Fruit fly (Drosophila melanogaster) whole organism, embryonic: Measurements from ENCODE around the gene IRSp53.

Experiments used
- Asciz ChIP-seq: fragments of 200-800 bp; sonication (Bioruptor generic); optimal IDR thresholded peaks from 2 replicates; lab custom pipeline; 2017; ENCODE audit warnings: missing biosample characterization, mild to moderate bottlenecking, missing genetic modification characterization, missing genetic modification reagents
- Awh ChIP-seq: fragments of 200-800 bp; sonication (Bioruptor generic); IDR thresholded peaks from 2 replicates; pipeline ENCODE4, ENCODE4 v1.3.6; 2022; ENCODE audit warnings: missing biosample characterization, missing genetic modification characterization
- B-H1 ChIP-seq: fragments of 200-800 bp; sonication (Bioruptor generic); IDR thresholded peaks from 3 replicates; pipeline ENCODE4 v1.3.6; 2022; ENCODE audit warnings: missing biosample characterization, missing genetic modification characterization
- CG10565 ChIP-seq: fragments of 200-800 bp; sonication (Bioruptor generic); optimal IDR thresholded peaks from 3 replicates; lab custom pipeline; 2016; ENCODE audit warnings: missing biosample characterization, mild to moderate bottlenecking, missing genetic modification characterization
- CG11456 ChIP-seq: fragments of 200-800 bp; sonication (Bioruptor generic); IDR thresholded peaks from 3 replicates; pipeline ENCODE4 v1.3.6; 2022; ENCODE audit warnings: missing biosample characterization, missing genetic modification characterization
- CG11560 ChIP-seq: fragments of 200-800 bp; sonication (Bioruptor generic); IDR thresholded peaks from 3 replicates; pipeline ENCODE4 v1.3.6; 2022; ENCODE audit warnings: missing biosample characterization, missing genetic modification characterization
- CG11723 ChIP-seq: fragments of 200-800 bp; sonication (Bioruptor generic); optimal IDR thresholded peaks from 2 replicates; lab custom pipeline; 2017; ENCODE audit warnings: missing biosample characterization, mild to moderate bottlenecking, missing genetic modification characterization
- CG12104 ChIP-seq: fragments of 200-800 bp; sonication (Bioruptor generic); optimal IDR thresholded peaks from 3 replicates; lab custom pipeline; 2016; ENCODE audit warnings: missing biosample characterization, missing genetic modification characterization
- CG13894 ChIP-seq: fragments of 200-800 bp; sonication (Bioruptor generic); optimal IDR thresholded peaks from 3 replicates; lab custom pipeline; 2018; ENCODE audit warnings: missing biosample characterization, mild to moderate bottlenecking, missing genetic modification characterization, moderate library complexity
- CG15269 ChIP-seq: fragments of 200-800 bp; sonication (Bioruptor generic); optimal IDR thresholded peaks from 2 replicates; lab custom pipeline; 2018; ENCODE audit warnings: missing biosample characterization, mild to moderate bottlenecking, missing genetic modification characterization, moderate library complexity
- CG1602 ChIP-seq: fragments of 200-800 bp; sonication (Bioruptor generic); optimal IDR thresholded peaks from 3 replicates; lab custom pipeline; 2016; ENCODE audit warnings: missing biosample characterization, missing genetic modification characterization
- CG17568 ChIP-seq: fragments of 200-800 bp; sonication (Bioruptor generic); optimal IDR thresholded peaks from 2 replicates; lab custom pipeline; 2018; ENCODE audit warnings: missing biosample characterization, mild to moderate bottlenecking, missing genetic modification characterization, moderate library complexity
- CG32772 ChIP-seq: fragments of 200-800 bp; sonication (Bioruptor generic); IDR thresholded peaks from 2 replicates; pipeline ENCODE4 v1.3.6; 2022; ENCODE audit warnings: missing biosample characterization, missing genetic modification characterization
- CG6175 ChIP-seq: fragments of 200-800 bp; sonication (Bioruptor generic); IDR thresholded peaks from 3 replicates; pipeline ENCODE4 v1.3.6; 2022; ENCODE audit warnings: missing biosample characterization, missing genetic modification characterization
- CG8388 ChIP-seq: fragments of 200-800 bp; sonication (Bioruptor generic); optimal IDR thresholded peaks from 2 replicates; lab custom pipeline; 2019; ENCODE audit warnings: missing biosample characterization, mild to moderate bottlenecking, missing genetic modification characterization, moderate library complexity
- CG8944 ChIP-seq: fragments of 200-800 bp; sonication (Bioruptor generic); optimal IDR thresholded peaks from 3 replicates; lab custom pipeline; 2016; ENCODE audit warnings: missing biosample characterization, missing genetic modification characterization
- CG9727 ChIP-seq: fragments of 200-800 bp; sonication (Bioruptor generic); optimal IDR thresholded peaks from 3 replicates; lab custom pipeline; 2017; ENCODE audit warnings: missing biosample characterization, mild to moderate bottlenecking, missing genetic modification characterization
- CHES-1-like ChIP-seq: fragments of 200-800 bp; sonication (Bioruptor generic); optimal IDR thresholded peaks from 2 replicates; lab custom pipeline; 2016; ENCODE audit warnings: missing biosample characterization, missing genetic modification characterization
- CkIIα-i1 ChIP-seq: fragments of 200-800 bp; sonication (Bioruptor generic); IDR thresholded peaks from 2 replicates; pipeline ENCODE4 v1.3.6; 2022; ENCODE audit warnings: missing biosample characterization, missing genetic modification characterization
- Fer3 ChIP-seq: fragments of 200-800 bp; sonication (Bioruptor generic); optimal IDR thresholded peaks from 2 replicates; lab custom pipeline; 2018; ENCODE audit warnings: missing biosample characterization, mild to moderate bottlenecking, missing genetic modification characterization, moderate library complexity
- Gug ChIP-seq: fragments of 200-800 bp; sonication (Bioruptor generic); IDR thresholded peaks from 4 replicates; pipeline ENCODE4 v1.3.6; 2022; ENCODE audit warnings: missing biosample characterization, missing genetic modification characterization
- Kr ChIP-seq: fragments of 200-800 bp; sonication (Bioruptor generic); optimal IDR thresholded peaks from 2 replicates; lab custom pipeline; 2017; ENCODE audit warnings: missing biosample characterization, mild to moderate bottlenecking, missing genetic modification characterization
- MBD-R2 ChIP-seq: fragments of 200-800 bp; sonication (Bioruptor generic); IDR thresholded peaks from 2 replicates; pipeline ENCODE4 v1.3.6; 2022; ENCODE audit warnings: missing biosample characterization, missing genetic modification characterization
- Max ChIP-seq: fragments of 200-800 bp; sonication (Bioruptor generic); optimal IDR thresholded peaks from 2 replicates; lab custom pipeline; 2016; ENCODE audit warnings: missing biosample characterization, mild to moderate bottlenecking, missing genetic modification characterization
- NC2β ChIP-seq: fragments of 200-800 bp; sonication (Bioruptor generic); optimal IDR thresholded peaks from 2 replicates; lab custom pipeline; 2016; ENCODE audit warnings: missing biosample characterization, missing genetic modification characterization
- Neu2 ChIP-seq: fragments of 200-800 bp; sonication (Bioruptor generic); optimal IDR thresholded peaks from 3 replicates; lab custom pipeline; 2016; ENCODE audit warnings: missing biosample characterization, missing genetic modification characterization, borderline replicate concordance
- Ravus ChIP-seq: fragments of 200-800 bp; sonication (Bioruptor generic); IDR thresholded peaks from 2 replicates; pipeline ENCODE4 v1.3.6; 2022; ENCODE audit warnings: missing biosample characterization, missing genetic modification characterization
- Six4 ChIP-seq: fragments of 200-800 bp; sonication (Bioruptor generic); optimal IDR thresholded peaks from 2 replicates; lab custom pipeline; 2016; ENCODE audit warnings: missing biosample characterization, missing genetic modification characterization
- Taf1 ChIP-seq: fragments of 200-800 bp; sonication (Bioruptor generic); IDR thresholded peaks from 2 replicates; pipeline ENCODE4 v1.3.6; 2022; ENCODE audit warnings: missing biosample characterization, missing genetic modification characterization
- amos ChIP-seq: fragments of 200-800 bp; sonication (Bioruptor generic); IDR thresholded peaks from 2 replicates; pipeline ENCODE4 v1.3.6; 2022; ENCODE audit warnings: missing biosample characterization, missing genetic modification characterization; ENCODE audit not compliant: partially characterized antibody
- az2 ChIP-seq: fragments of 200-800 bp; sonication (Bioruptor generic); optimal IDR thresholded peaks from 3 replicates; lab custom pipeline; 2016; ENCODE audit warnings: missing biosample characterization, missing genetic modification characterization
- bab2 ChIP-seq: fragments of 200-800 bp; sonication (Bioruptor generic); optimal IDR thresholded peaks from 2 replicates; lab custom pipeline; 2016; ENCODE audit warnings: missing biosample characterization, missing genetic modification characterization
- chm ChIP-seq: fragments of 200-800 bp; sonication (Bioruptor generic); IDR thresholded peaks from 2 replicates; pipeline ENCODE4 v1.3.6; 2022; ENCODE audit warnings: missing biosample characterization, missing genetic modification characterization
- corto ChIP-seq: fragments of 200-800 bp; sonication (Bioruptor generic); optimal IDR thresholded peaks from 2 replicates; lab custom pipeline; 2016; ENCODE audit warnings: missing biosample characterization, mild to moderate bottlenecking, missing genetic modification characterization, moderate library complexity
- crc ChIP-seq: fragments of 200-800 bp; sonication (Bioruptor generic); optimal IDR thresholded peaks from 2 replicates; lab custom pipeline; 2016; ENCODE audit warnings: missing biosample characterization, missing genetic modification characterization
- da ChIP-seq: fragments of 200-800 bp; sonication (Bioruptor generic); optimal IDR thresholded peaks from 2 replicates; lab custom pipeline; 2016; ENCODE audit warnings: missing biosample characterization, missing genetic modification characterization
- ewg ChIP-seq: fragments of 200-800 bp; sonication (Bioruptor generic); optimal IDR thresholded peaks from 3 replicates; lab custom pipeline; 2017; ENCODE audit warnings: mild to moderate bottlenecking, missing biosample characterization, missing genetic modification reagents, missing genetic modification characterization
- eyg ChIP-seq: fragments of 200-800 bp; sonication (Bioruptor generic); optimal IDR thresholded peaks from 3 replicates; lab custom pipeline; 2016; ENCODE audit warnings: missing biosample characterization, missing genetic modification characterization
- gem ChIP-seq: fragments of 200-800 bp; sonication (Bioruptor generic); optimal IDR thresholded peaks from 2 replicates; lab custom pipeline; 2019; ENCODE audit warnings: missing biosample characterization, mild to moderate bottlenecking, missing genetic modification characterization, moderate library complexity
- gsb ChIP-seq: fragments of 200-800 bp; sonication (Bioruptor generic); IDR thresholded peaks from 2 replicates; pipeline ENCODE4 v1.3.6; 2022; ENCODE audit warnings: missing biosample characterization, missing genetic modification characterization
- ham ChIP-seq: fragments of 200-800 bp; sonication (Bioruptor generic); IDR thresholded peaks from 2 replicates; pipeline ENCODE4 v1.3.6; 2022; ENCODE audit warnings: missing biosample characterization, missing genetic modification characterization
- lab ChIP-seq: fragments of 200-800 bp; sonication (Bioruptor generic); optimal IDR thresholded peaks from 3 replicates; lab custom pipeline; 2017; ENCODE audit warnings: missing biosample characterization, missing genetic modification characterization, mild to moderate bottlenecking, moderate library complexity, missing genetic modification reagents
- nmo ChIP-seq: fragments of 200-800 bp; sonication (Bioruptor generic); optimal IDR thresholded peaks from 2 replicates; lab custom pipeline; 2018; ENCODE audit warnings: missing biosample characterization, mild to moderate bottlenecking, missing genetic modification characterization, moderate library complexity
- p53 ChIP-seq: fragments of 200-800 bp; sonication (Bioruptor generic); optimal IDR thresholded peaks from 2 replicates; lab custom pipeline; 2016; ENCODE audit warnings: missing biosample characterization, missing genetic modification characterization
- phol ChIP-seq: fragments of 200-800 bp; sonication (Bioruptor generic); optimal IDR thresholded peaks from 3 replicates; lab custom pipeline; 2018; ENCODE audit warnings: missing biosample characterization, mild to moderate bottlenecking, missing genetic modification characterization, moderate library complexity
- prd ChIP-seq, 3 experiments: fragments of >200 bp in 2 of 3; fragments of 200-800 bp in 1 of 3; sonication (Bioruptor generic) in 1 of 3; optimal IDR thresholded peaks in 2 of 3; IDR thresholded peaks in 1 of 3; 2 replicates in 2 of 3; 3 replicates in 1 of 3; pipeline versions ENCODE4 v1.3.6 to Lab custom; 2017 to 2022; ENCODE audit warnings: missing biosample characterization in 1 of 3, missing genetic modification characterization in 1 of 3
- schlank ChIP-seq: fragments of 200-800 bp; sonication (Bioruptor generic); optimal IDR thresholded peaks from 2 replicates; lab custom pipeline; 2018; ENCODE audit warnings: missing biosample characterization, mild to moderate bottlenecking, missing genetic modification characterization
- sqz ChIP-seq: fragments of 200-800 bp; sonication (Bioruptor generic); optimal IDR thresholded peaks from 3 replicates; lab custom pipeline; 2018; ENCODE audit warnings: missing biosample characterization, mild to moderate bottlenecking, missing genetic modification characterization
- toy ChIP-seq: fragments of 200-800 bp; sonication (Bioruptor generic); IDR thresholded peaks from 2 replicates; pipeline ENCODE4 v1.3.6; 2022; ENCODE audit warnings: missing biosample characterization, missing genetic modification characterization
- zen2 ChIP-seq: fragments of 200-800 bp; sonication (Bioruptor generic); IDR thresholded peaks from 3 replicates; pipeline ENCODE4 v1.3.6; 2022; ENCODE audit warnings: missing biosample characterization, missing genetic modification characterization; ENCODE audit not compliant: partially characterized antibody
- zfh2 ChIP-seq: fragments of 200-800 bp; sonication (Bioruptor generic); optimal IDR thresholded peaks from 2 replicates; lab custom pipeline; 2016; ENCODE audit warnings: missing biosample characterization, missing genetic modification characterization

IRSp53 gene

DNA sequence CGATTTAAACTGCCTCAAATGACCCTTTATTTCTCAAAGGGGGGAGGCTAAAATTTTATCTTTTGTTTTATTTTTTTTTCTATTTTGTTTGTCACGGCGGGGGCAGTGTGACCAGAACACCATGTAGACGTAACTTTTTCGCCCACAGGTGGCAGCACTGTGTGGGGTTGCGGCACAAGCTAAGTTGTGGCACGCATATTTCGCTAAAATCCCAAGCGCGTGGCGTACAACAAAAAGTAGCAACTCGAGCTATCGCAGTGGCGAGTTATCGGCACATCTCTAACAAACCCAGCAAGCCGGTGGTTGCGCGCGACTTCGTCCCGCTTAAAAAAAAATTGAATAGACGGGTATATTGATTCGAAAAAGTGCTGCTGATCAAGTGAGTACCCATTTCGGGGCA lies 12.8 kb upstream of the IRSp53 start, which contains the start of the genes Ufd1 and NaPi-III (continued):
- TF ChIP-seq B-H1 (GFP tag; lab: Robert Waterston, UW) (no peak), CG11560 (tag; lab: Robert Waterston, UW) (peak; percentile 78), az2 (GFP tag; lab: Kevin White, UChicago) (no peak), Max (GFP tag; lab: Kevin White, UChicago) (no peak), CG1602 (GFP tag; lab: Kevin White, UChicago) (no peak), ham (GFP tag; lab: Robert Waterston, UW) (no peak), Awh (no peak), da (GFP tag; lab: Kevin White, UChicago) (peak; percentile 39), Ravus (GFP tag; lab: Robert Waterston, UW) (no peak), Asciz (no peak), CG32772 (peak; percentile 85), zen2 (GFP tag; lab: Robert Waterston, UW) (peak; percentile 65; the same call in 2 of the 3 replicates), CG11456 (GFP tag; lab: Robert Waterston, UW) (peak; percentile 75; the same call in 2 of the 3 replicates), corto (GFP tag; lab: Kevin White, UChicago) (no peak), nmo (GFP tag; lab: Kevin White, UChicago) (peak; percentile 74), gem (peak; percentile 6), bab2 (GFP tag; lab: Kevin White, UChicago) (peak; percentile 14), sqz (peak; percentile 88), CG13894 (tag; lab: Kevin White, UChicago) (peak; percentile 80), Kr (no peak), Gug (peak; percentile 26; the same call in 1 of the 4 replicates), phol (tag; lab: Kevin White, UChicago) (peak; percentile 59), CG11723 (GFP tag; lab: Kevin White, UChicago) (no peak), CG10565 (GFP tag; lab: Kevin White, UChicago) (no peak), CG8388 (GFP tag; lab: Kevin White, UChicago) (no peak), eyg (GFP tag; lab: Kevin White, UChicago) (peak; percentile 71), crc (no peak), Neu2 (no peak), NC2β (peak; percentile 60), Taf1 (GFP tag; lab: Robert Waterston, UW) (no peak), gsb (no peak), CG12104 (GFP tag; lab: Kevin White, UChicago) (no peak), CG6175 (GFP tag; lab: Robert Waterston, UW) (peak; percentile 100), amos (GFP tag; lab: Robert Waterston, UW) (peak; percentile 90), lab (GFP tag; lab: Kevin White, UChicago) (peak; percentile 30), p53 (peak; percentile 78), CHES-1-like (GFP tag; lab: Kevin White, UChicago) (peak; percentile 87), CG9727 (GFP tag; lab: Kevin White, UChicago) (no peak), CG15269 (tag; lab: Kevin White, UChicago) (no peak), CG17568 (GFP tag; lab: Kevin White, UChicago) (no peak), Six4 (GFP tag; lab: Kevin White, UChicago) (no peak), CG8944 (GFP tag; lab: Kevin White, UChicago) (peak; percentile 36), CkIIα-i1 (GFP tag; lab: Robert Waterston, UW) (no peak), prd (optimal IDR thresholded peaks at IDR 0.05; lab: Kevin White, UChicago) (no peak), prd (GFP tag; IDR thresholded peaks at IDR 0.05; lab: Robert Waterston, UW) (peak; percentile 35; the same call in 1 of the 3 replicates), zfh2 (GFP tag; lab: Kevin White, UChicago) (peak; percentile 46), MBD-R2 (GFP tag; lab: Robert Waterston, UW) (peak; percentile 97), Fer3 (tag; lab: Kevin White, UChicago) (no peak), schlank (no peak), chm (GFP tag; lab: Robert Waterston, UW) (peak; percentile 54; the same call in 1 of the 2 replicates), toy (GFP tag; lab: Robert Waterston, UW) (no peak), ewg (GFP tag; lab: Kevin White, UChicago) (peak; percentile 79)
